Worm (Caenorhabditis elegans) whole organism, mixed stage, embryonic: ENCODE measurements around the gene Y60A3A.8.

Experiments
- bed-3 ChIP-seq: fragments of 200-800 bp; sonication (Bioruptor generic); optimal IDR thresholded peaks from 3 replicates; lab custom pipeline; 2018; ENCODE audit warnings: mild to moderate bottlenecking, missing genetic modification characterization, moderate library complexity, missing compliant biosample characterization
- drap-1 ChIP-seq: fragments of 200-800 bp; sonication (Bioruptor generic); optimal IDR thresholded peaks from 3 replicates; lab custom pipeline; 2018; ENCODE audit warnings: mild to moderate bottlenecking, missing genetic modification characterization, missing compliant biosample characterization
- elt-3 ChIP-seq: fragments of 150-350 bp; optimal IDR thresholded peaks from 2 replicates; lab custom pipeline; 2014; ENCODE audit warnings: missing biosample characterization, missing genetic modification characterization
- mep-1 ChIP-seq: fragments of 150-350 bp; optimal IDR thresholded peaks from 2 replicates; lab custom pipeline; 2017; ENCODE audit warnings: missing biosample characterization, missing genetic modification reagents, missing genetic modification characterization, inconsistent platforms
- mls-2 ChIP-seq: sonication (generic microtip); optimal IDR thresholded peaks from 2 replicates; lab custom pipeline; 2016; ENCODE audit warnings: mild to moderate bottlenecking, missing genetic modification characterization, moderate library complexity, missing compliant biosample characterization
- nhr-12 ChIP-seq: fragments of 150-350 bp; optimal IDR thresholded peaks from 2 replicates; lab custom pipeline; 2014; ENCODE audit warnings: missing biosample characterization, missing genetic modification characterization
- pha-4 ChIP-seq: fragments of 150-350 bp; optimal IDR thresholded peaks from 2 replicates; lab custom pipeline; 2018; ENCODE audit warnings: missing biosample characterization, missing genetic modification reagents, missing genetic modification characterization
- unc-62 ChIP-seq: fragments of 150-350 bp; optimal IDR thresholded peaks from 2 replicates; lab custom pipeline; 2014; ENCODE audit warnings: missing biosample characterization, missing genetic modification reagents, missing genetic modification characterization

- TF ChIP-seq drap-1 (GFP tag; lab: Kevin White, UChicago), result no peak
- TF ChIP-seq bed-3 (GFP tag; lab: Kevin White, UChicago), result no peak
- no peak for TF ChIP-seq pha-4
- no peak for TF ChIP-seq nhr-12 (tag; lab: Kevin White, UChicago)
- no peak for TF ChIP-seq mls-2 (tag; lab: Kevin White, UChicago)
- no peak for TF ChIP-seq mep-1 (tag; lab: Kevin White, UChicago)
- no peak for TF ChIP-seq elt-3 (tag; lab: Kevin White, UChicago)
- TF ChIP-seq unc-62 (GFP tag; lab: Kevin White, UChicago), result no peak
Observed at ce11 chrV:19987684-19988083, 37.9 kb downstream of the Y60A3A.8 start, which contains the start of gene sri-67.
